Fruit fly (Drosophila melanogaster) whole organism, prepupa: ENCODE measurements around the gene ntc.

Experiments
- CG11294 ChIP-seq: fragments of 200-800 bp; sonication (Bioruptor generic); IDR thresholded peaks from 2 replicates; pipeline ENCODE4 v1.3.6; 2022; ENCODE audit warnings: missing biosample characterization, missing genetic modification characterization
- CG11902 ChIP-seq: fragments of 200-800 bp; sonication (Bioruptor generic); optimal IDR thresholded peaks from 3 replicates; lab custom pipeline; 2016; ENCODE audit warnings: missing biosample characterization, missing genetic modification characterization
- CG15336 ChIP-seq: fragments of 200-800 bp; sonication (Bioruptor generic); IDR thresholded peaks from 2 replicates; pipeline ENCODE4 v1.3.6; 2022; ENCODE audit warnings: missing biosample characterization, missing genetic modification characterization
- CG3032 ChIP-seq: fragments of 200-800 bp; optimal IDR thresholded peaks from 2 replicates; lab custom pipeline; 2019; ENCODE audit warnings: missing biosample characterization, mild to moderate bottlenecking, missing genetic modification characterization, moderate library complexity
- CG32006 ChIP-seq: fragments of 200-800 bp; sonication (Bioruptor generic); optimal IDR thresholded peaks from 3 replicates; lab custom pipeline; 2017; ENCODE audit warnings: missing biosample characterization, mild to moderate bottlenecking, missing genetic modification characterization
- CG3919 ChIP-seq: fragments of 200-800 bp; sonication (Bioruptor generic); optimal IDR thresholded peaks from 3 replicates; lab custom pipeline; 2016; ENCODE audit warnings: missing biosample characterization, missing genetic modification characterization
- CG6163 ChIP-seq: fragments of 200-800 bp; sonication (Bioruptor generic); IDR thresholded peaks from 3 replicates; pipeline ENCODE4 v1.3.6; 2022; ENCODE audit warnings: missing biosample characterization, missing genetic modification characterization
- CG6276 ChIP-seq: fragments of 200-800 bp; sonication (Bioruptor generic); optimal IDR thresholded peaks from 2 replicates; lab custom pipeline; 2017; ENCODE audit warnings: missing biosample characterization, mild to moderate bottlenecking, missing genetic modification characterization
- CG6792 ChIP-seq: fragments of 200-800 bp; sonication (Bioruptor generic); optimal IDR thresholded peaks from 3 replicates; lab custom pipeline; 2016; ENCODE audit warnings: missing biosample characterization, missing genetic modification characterization
- CG6808 ChIP-seq: fragments of 200-800 bp; sonication (Bioruptor generic); optimal IDR thresholded peaks from 3 replicates; lab custom pipeline; 2017; ENCODE audit warnings: missing biosample characterization, missing genetic modification characterization, mild to moderate bottlenecking, moderate library complexity, missing genetic modification reagents
- CG6854 ChIP-seq: fragments of 200-800 bp; sonication (Bioruptor generic); optimal IDR thresholded peaks from 2 replicates; lab custom pipeline; 2017; ENCODE audit warnings: missing biosample characterization, mild to moderate bottlenecking, missing genetic modification characterization
- CG8119 ChIP-seq: fragments of 200-800 bp; sonication (Bioruptor generic); IDR thresholded peaks from 3 replicates; pipeline ENCODE4 v1.3.6; 2022; ENCODE audit warnings: missing biosample characterization, missing genetic modification characterization
- Eip75B ChIP-seq: fragments of 200-800 bp; sonication (Bioruptor generic); optimal IDR thresholded peaks from 3 replicates; lab custom pipeline; 2016; ENCODE audit warnings: missing biosample characterization, missing genetic modification characterization
- Eip78C ChIP-seq: fragments of 200-800 bp; sonication (Bioruptor generic); peaks from one replicate; lab custom pipeline; 2016; ENCODE audit warnings: missing biosample characterization, missing genetic modification characterization
- Eip93F ChIP-seq: fragments of 200-800 bp; sonication (Bioruptor generic); optimal IDR thresholded peaks from 2 replicates; lab custom pipeline; 2016; ENCODE audit warnings: missing biosample characterization, mild to moderate bottlenecking, missing genetic modification characterization
- Ets21C ChIP-seq: fragments of 200-800 bp; sonication (Bioruptor generic); optimal IDR thresholded peaks from 3 replicates; lab custom pipeline; 2016; ENCODE audit warnings: missing biosample characterization, missing genetic modification characterization
- Gug ChIP-seq: fragments of 200-800 bp; sonication (Bioruptor generic); IDR thresholded peaks from 2 replicates; pipeline ENCODE4 v1.3.6; 2022; ENCODE audit warnings: missing biosample characterization, missing genetic modification characterization
- Hr39 ChIP-seq: fragments of 200-800 bp; sonication (Bioruptor generic); optimal IDR thresholded peaks from 2 replicates; lab custom pipeline; 2016; ENCODE audit warnings: missing biosample characterization, missing genetic modification characterization
- Met ChIP-seq: fragments of 200-800 bp; sonication (Bioruptor generic); optimal IDR thresholded peaks from 3 replicates; lab custom pipeline; 2016; ENCODE audit warnings: missing biosample characterization, missing genetic modification characterization
- Sox102F ChIP-seq: fragments of 200-800 bp; sonication (Bioruptor generic); optimal IDR thresholded peaks from 2 replicates; lab custom pipeline; 2016; ENCODE audit warnings: missing biosample characterization, mild to moderate bottlenecking, missing genetic modification characterization
- Sox14 ChIP-seq: fragments of 200-800 bp; sonication (Bioruptor generic); optimal IDR thresholded peaks from 3 replicates; lab custom pipeline; 2016; ENCODE audit warnings: missing biosample characterization, missing genetic modification characterization
- achi ChIP-seq: fragments of 200-800 bp; sonication (Bioruptor generic); optimal IDR thresholded peaks from 3 replicates; lab custom pipeline; 2016; ENCODE audit warnings: missing biosample characterization, missing genetic modification characterization
- acj6 ChIP-seq: fragments of 200-800 bp; sonication (Bioruptor generic); optimal IDR thresholded peaks from 3 replicates; lab custom pipeline; 2016; ENCODE audit warnings: missing biosample characterization, missing genetic modification characterization
- dac ChIP-seq: fragments of 200-800 bp; sonication (Bioruptor generic); optimal IDR thresholded peaks from 2 replicates; lab custom pipeline; 2017; ENCODE audit warnings: missing biosample characterization, mild to moderate bottlenecking, missing genetic modification characterization
- dsx ChIP-seq: fragments of 200-800 bp; optimal IDR thresholded peaks from 3 replicates; lab custom pipeline; 2019; ENCODE audit warnings: missing biosample characterization, mild to moderate bottlenecking, missing genetic modification characterization, moderate library complexity; ENCODE audit not compliant: poor library complexity, severe bottlenecking
- eg ChIP-seq: fragments of 200-800 bp; sonication (Bioruptor generic); IDR thresholded peaks from 3 replicates; pipeline ENCODE4 v1.3.6; 2022; ENCODE audit warnings: missing biosample characterization, missing genetic modification characterization
- esn ChIP-seq: fragments of 200-800 bp; sonication (Bioruptor generic); optimal IDR thresholded peaks from 2 replicates; lab custom pipeline; 2016; ENCODE audit warnings: missing biosample characterization, mild to moderate bottlenecking, missing genetic modification characterization, moderate library complexity
- fd59A ChIP-seq: fragments of 200-800 bp; sonication (Bioruptor generic); optimal IDR thresholded peaks from 2 replicates; lab custom pipeline; 2017; ENCODE audit warnings: missing biosample characterization, mild to moderate bottlenecking, missing genetic modification characterization, missing genetic modification reagents
- fd85E ChIP-seq: fragments of 200-800 bp; sonication (Bioruptor generic); optimal IDR thresholded peaks from 3 replicates; lab custom pipeline; 2016; ENCODE audit warnings: missing biosample characterization, missing genetic modification characterization
- fkh ChIP-seq: fragments of 200-800 bp; sonication (Bioruptor generic); optimal IDR thresholded peaks from 3 replicates; lab custom pipeline; 2017; ENCODE audit warnings: missing biosample characterization, mild to moderate bottlenecking, missing genetic modification characterization, moderate library complexity
- lz ChIP-seq: fragments of 200-800 bp; sonication (Bioruptor generic); optimal IDR thresholded peaks from 3 replicates; lab custom pipeline; 2016; ENCODE audit warnings: missing biosample characterization, missing genetic modification characterization
- net ChIP-seq: fragments of 200-800 bp; sonication (Bioruptor generic); optimal IDR thresholded peaks from 3 replicates; lab custom pipeline; 2016; ENCODE audit warnings: missing biosample characterization, missing genetic modification characterization
- pdm3 ChIP-seq: fragments of 200-800 bp; sonication (Bioruptor generic); optimal IDR thresholded peaks from 3 replicates; lab custom pipeline; 2016; ENCODE audit warnings: missing biosample characterization, missing genetic modification characterization
- ss ChIP-seq, 2 experiments: fragments of 200-800 bp; sonication (Bioruptor generic); optimal IDR thresholded peaks; 2 replicates in 1 of 2; 3 replicates in 1 of 2; lab custom pipeline; 2017 to 2018; ENCODE audit warnings: mild to moderate bottlenecking in 2 of 2, missing biosample characterization in 2 of 2, missing genetic modification characterization in 2 of 2, moderate library complexity in 1 of 2
- svp ChIP-seq: fragments of 200-800 bp; sonication (Bioruptor generic); peaks from one replicate; lab custom pipeline; 2016; ENCODE audit warnings: missing biosample characterization, missing genetic modification characterization
- vri ChIP-seq: fragments of 200-800 bp; sonication (Bioruptor generic); optimal IDR thresholded peaks from 3 replicates; lab custom pipeline; 2016; ENCODE audit warnings: missing biosample characterization, mild to moderate bottlenecking, missing genetic modification characterization

ntc gene

dm6 chr3L:3785002-3785661, 21.1 kb downstream of the ntc start (continued):
- TF ChIP-seq net (GFP tag; lab: Kevin White, UChicago) (peak; percentile 99), dac (GFP tag; lab: Kevin White, UChicago) (peak; percentile 98), achi (GFP tag; lab: Kevin White, UChicago) (peak; percentile 99), dsx (GFP tag; lab: Kevin White, UChicago) (peak; percentile 96), esn (GFP tag; lab: Kevin White, UChicago) (peak; percentile 99), CG3919 (GFP tag; lab: Kevin White, UChicago) (peak; percentile 98), vri (peak; percentile 98), CG6163 (peak; percentile 99), acj6 (GFP tag; lab: Kevin White, UChicago) (peak; percentile 99), CG32006 (GFP tag; lab: Kevin White, UChicago) (peak; percentile 99), fd85E (GFP tag; lab: Kevin White, UChicago) (peak; percentile 92), CG11902 (GFP tag; lab: Kevin White, UChicago) (peak; percentile 98), CG6792 (GFP tag; lab: Kevin White, UChicago) (peak; percentile 99), CG6276 (peak; percentile 94), fd59A (peak; percentile 97), CG6854 (peak; percentile 91), Hr39 (peak; percentile 99), CG11294 (GFP tag; lab: Robert Waterston, UW) (peak; percentile 98), Sox14 (GFP tag; lab: Kevin White, UChicago) (peak; percentile 99), CG8119 (GFP tag; lab: Robert Waterston, UW) (peak; percentile 99), CG15336 (GFP tag; lab: Robert Waterston, UW) (peak; percentile 99), Sox102F (GFP tag; lab: Kevin White, UChicago) (peak; percentile 99), Eip75B (GFP tag; lab: Kevin White, UChicago) (peak; percentile 99), Eip93F (GFP tag; lab: Kevin White, UChicago) (peak; percentile 97)
- TF ChIP-seq, all 60 proteins: peak for 60

dm6 chr3L:3784001-3784400, 22.3 kb downstream of the ntc start:
- TF ChIP-seq vri, result no peak
- peak; percentile 25 for TF ChIP-seq CG6276
- no peak for TF ChIP-seq pdm3 (GFP tag; lab: Kevin White, UChicago)
- no peak for TF ChIP-seq CG11902 (GFP tag; lab: Kevin White, UChicago)
- peak in 1 of 2 experiments; percentile 19 for TF ChIP-seq ss (GFP tag; optimal IDR thresholded peaks at IDR 0.05; lab: Kevin White, UChicago)
- TF ChIP-seq Eip78C, result peak; percentile 22
- TF ChIP-seq CG6808 (GFP tag; lab: Kevin White, UChicago), result no peak
- TF ChIP-seq eg (GFP tag; lab: Robert Waterston, UW), result peak; percentile 29; the same call in 1 of the 3 replicates
- TF ChIP-seq svp (GFP tag; lab: Kevin White, UChicago), result peak; percentile 0
- no peak for TF ChIP-seq CG32006 (GFP tag; lab: Kevin White, UChicago)
- TF ChIP-seq fkh, result no peak
- TF ChIP-seq Gug (GFP tag; lab: Robert Waterston, UW), result no peak
- TF ChIP-seq CG3032, result no peak
- no peak for TF ChIP-seq lz (GFP tag; lab: Kevin White, UChicago)
- no peak for TF ChIP-seq Sox102F (GFP tag; lab: Kevin White, UChicago)
- no peak for TF ChIP-seq Met (GFP tag; lab: Kevin White, UChicago)
- TF ChIP-seq dsx (GFP tag; lab: Kevin White, UChicago), result peak; percentile 22
- no peak for TF ChIP-seq CG15336 (GFP tag; lab: Robert Waterston, UW)
- no peak for TF ChIP-seq Hr39
- TF ChIP-seq Ets21C (GFP tag; lab: Kevin White, UChicago), result no peak

dm6 chr3L:3783436-3783835, 22.8 kb downstream of the ntc start:
- TF ChIP-seq CG6854, result no peak
- 0 out of 3 replicates have a peak, but pooled peaks have one; percentile 11 for TF ChIP-seq CG6163
